Fruit fly (Drosophila melanogaster): ENCODE results near the gene LManI.
A peak's percentile ranks its signal among the peaks of the same experiment; 100 is the strongest.

dm6 chr2L:10430802-10431476 lies 26.1 kb downstream of the LManI start, which contains the start of the genes Bug22 and TfIIB:
- TF ChIP-seq Lpt (GFP tag; optimal IDR thresholded peaks at IDR 0.05), result no peak
- TF ChIP-seq CG3032 (tag; optimal IDR thresholded peaks at IDR 0.05), result peak; percentile 59

Measured in whole organism, prepupa.